Fruit fly (Drosophila melanogaster): ENCODE data around the gene Cp15.
A peak's percentile ranks its signal among the peaks of the same experiment; 100 is the strongest.

Cp15 gene

dm6 chr3L:8767876-8768275 lies 39.6 kb downstream of the Cp15 start (continued):
- TF ChIP-seq CG16779 (tag; optimal IDR thresholded peaks at IDR 0.05) (peak; percentile 35), CG3919 (GFP tag; optimal IDR thresholded peaks at IDR 0.05) (peak; percentile 74), CG8319 (GFP tag; optimal IDR thresholded peaks at IDR 0.05) (peak; percentile 48), net (GFP tag; optimal IDR thresholded peaks at IDR 0.05) (peak; percentile 79), spab (GFP tag; optimal IDR thresholded peaks at IDR 0.05) (peak; percentile 65), CG9139 (GFP tag; optimal IDR thresholded peaks at IDR 0.05) (peak; percentile 30), eg (GFP tag; IDR thresholded peaks at IDR 0.05) (peak; percentile 74), Eip78C (GFP tag) (peak; percentile 95), topi (GFP tag; optimal IDR thresholded peaks at IDR 0.05) (peak; percentile 69), Blimp-1 (GFP tag; optimal IDR thresholded peaks at IDR 0.05) (peak; percentile 12), OdsH (GFP tag; optimal IDR thresholded peaks at IDR 0.05) (peak; percentile 81), Hr39 (GFP tag; optimal IDR thresholded peaks at IDR 0.05) (peak; percentile 69), Hr4 (GFP tag; optimal IDR thresholded peaks at IDR 0.05) (peak; percentile 77), Eip75B (GFP tag; optimal IDR thresholded peaks at IDR 0.05) (peak; percentile 68), lz (GFP tag; optimal IDR thresholded peaks at IDR 0.05) (peak; percentile 66), Lpt (GFP tag; optimal IDR thresholded peaks at IDR 0.05) (peak; percentile 41), vri (GFP tag; optimal IDR thresholded peaks at IDR 0.05) (peak; percentile 45), Gug (GFP tag; IDR thresholded peaks at IDR 0.05) (peak; percentile 48; the same call in 1 of the 2 replicates), CG1621 (tag; optimal IDR thresholded peaks at IDR 0.05) (peak; percentile 55), Ets21C (GFP tag; optimal IDR thresholded peaks at IDR 0.05) (peak; percentile 57), Eip93F (GFP tag; optimal IDR thresholded peaks at IDR 0.05) (no peak)

- TF ChIP-seq fkh (GFP tag; optimal IDR thresholded peaks at IDR 0.05) (peak; percentile 61), Eip78C (GFP tag) (peak; percentile 9), CG6163 (GFP tag; IDR thresholded peaks at IDR 0.05) (no peak)
These were observed 42.4 kb downstream of the Cp15 start for dm6 chr3L:8770616-8771229.

DNA sequence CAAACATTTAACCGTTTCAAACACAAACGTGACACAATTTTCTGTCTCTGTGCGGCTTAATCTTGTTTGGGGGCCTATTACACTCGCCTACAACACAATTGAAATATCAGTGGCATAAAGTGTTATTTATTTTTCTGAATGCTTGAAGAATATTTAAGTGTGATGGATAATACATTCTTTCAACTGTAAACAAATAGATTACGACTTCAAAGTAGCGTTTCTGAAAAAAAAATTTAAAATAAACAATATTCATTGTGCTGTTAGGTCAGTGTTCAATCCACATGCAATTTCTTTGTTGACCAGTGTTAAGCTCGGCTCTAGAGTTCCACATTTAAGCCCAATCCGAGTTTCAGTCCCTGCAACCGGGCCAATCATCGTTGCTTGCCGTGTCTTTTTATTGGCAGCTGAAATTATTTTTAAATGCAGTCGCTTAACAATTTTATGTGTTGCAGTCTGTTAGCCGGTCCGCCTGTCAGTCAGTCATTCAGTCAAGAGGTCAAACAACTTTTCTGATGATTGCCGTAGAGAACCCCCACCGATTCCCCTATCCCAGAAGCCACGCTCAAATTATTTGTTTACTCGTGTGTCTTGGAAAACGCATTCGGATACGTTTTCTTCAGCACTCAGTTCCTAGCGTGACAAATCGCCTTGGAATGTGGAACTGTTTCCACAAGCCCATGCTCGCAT lies 44.9 kb downstream of the Cp15 start:
- TF ChIP-seq CG16779 (tag; optimal IDR thresholded peaks at IDR 0.05) (no peak), svp (GFP tag) (no peak), CG6163 (GFP tag; IDR thresholded peaks at IDR 0.05) (peak; percentile 74), Hr4 (GFP tag; optimal IDR thresholded peaks at IDR 0.05) (peak; percentile 71), Gug (GFP tag; IDR thresholded peaks at IDR 0.05) (peak; percentile 57), CG34406 (GFP tag; optimal IDR thresholded peaks at IDR 0.05) (peak; percentile 65), Sox14 (GFP tag; optimal IDR thresholded peaks at IDR 0.05) (peak; percentile 31), achi (GFP tag; optimal IDR thresholded peaks at IDR 0.05) (peak; percentile 66), Hr39 (GFP tag; optimal IDR thresholded peaks at IDR 0.05) (peak; percentile 39), CG8319 (GFP tag; optimal IDR thresholded peaks at IDR 0.05) (peak; percentile 13), CG15336 (GFP tag; IDR thresholded peaks at IDR 0.05) (peak; percentile 86), CG31627 (GFP tag; optimal IDR thresholded peaks at IDR 0.05) (peak; percentile 26), CG6276 (GFP tag; optimal IDR thresholded peaks at IDR 0.05) (peak; percentile 63), CG6854 (GFP tag; optimal IDR thresholded peaks at IDR 0.05) (no peak), CG8119 (GFP tag; IDR thresholded peaks at IDR 0.05) (peak; percentile 88), ss (GFP tag; optimal IDR thresholded peaks at IDR 0.05) (peak; percentile 47 to 63), CG8632 (GFP tag; optimal IDR thresholded peaks at IDR 0.05) (peak; percentile 70), salr (GFP tag; optimal IDR thresholded peaks at IDR 0.05) (peak in 1 of 2 experiments; percentile 24), Smox (GFP tag; optimal IDR thresholded peaks at IDR 0.05) (peak; percentile 1), CG10669 (GFP tag; optimal IDR thresholded peaks at IDR 0.05) (peak; percentile 65), Eip75B (GFP tag; optimal IDR thresholded peaks at IDR 0.05) (peak; percentile 32), Ets21C (GFP tag; optimal IDR thresholded peaks at IDR 0.05) (no peak), dac (GFP tag; optimal IDR thresholded peaks at IDR 0.05) (peak; percentile 1), fd59A (GFP tag; optimal IDR thresholded peaks at IDR 0.05) (peak; percentile 66), eg (GFP tag; IDR thresholded peaks at IDR 0.05) (peak; percentile 83), CG4318 (GFP tag; optimal IDR thresholded peaks at IDR 0.05) (peak; percentile 46), CG3919 (GFP tag; optimal IDR thresholded peaks at IDR 0.05) (peak; percentile 69), spab (GFP tag; optimal IDR thresholded peaks at IDR 0.05) (peak; percentile 56), esn (GFP tag; optimal IDR thresholded peaks at IDR 0.05) (peak; percentile 56), CG11762 (GFP tag; optimal IDR thresholded peaks at IDR 0.05; ENCODE audit: insufficient read depth) (peak; percentile 47), fkh (GFP tag; optimal IDR thresholded peaks at IDR 0.05) (no peak), dsx (GFP tag; optimal IDR thresholded peaks at IDR 0.05; ENCODE audit: poor library complexity, severe bottlenecking) (peak; percentile 47), net (GFP tag; optimal IDR thresholded peaks at IDR 0.05) (peak; percentile 70), Sox102F (GFP tag; optimal IDR thresholded peaks at IDR 0.05) (peak; percentile 28)
